Worm (Caenorhabditis elegans) whole organism, L1 larva: Measurements from ENCODE around the gene T01D3.1.

Source experiments
- aly-2 ChIP-seq: fragments of 150-350 bp; optimal IDR thresholded peaks from 2 replicates; lab custom pipeline; 2014; ENCODE audit warnings: missing biosample characterization, missing genetic modification characterization
- ama-1 ChIP-seq: fragments of 150-350 bp; optimal IDR thresholded peaks from 2 replicates; lab custom pipeline; 2014
- elt-2 ChIP-seq: sonication (generic microtip); optimal IDR thresholded peaks from 2 replicates; lab custom pipeline; 2016; ENCODE audit warnings: missing genetic modification characterization, mild to moderate bottlenecking, inconsistent platforms, missing compliant biosample characterization, missing genetic modification reagents
- isw-1 ChIP-seq: fragments of 200-800 bp; sonication (Bioruptor generic); IDR thresholded peaks from 2 replicates; pipeline ENCODE4 v1.3.6; 2022; ENCODE audit warnings: missing genetic modification characterization, missing compliant biosample characterization
- jun-1 ChIP-seq: fragments of 150-350 bp; optimal IDR thresholded peaks from 2 replicates; lab custom pipeline; 2014; ENCODE audit warnings: missing biosample characterization, missing genetic modification reagents, missing genetic modification characterization
- nhr-237 ChIP-seq: fragments of 150-350 bp; optimal IDR thresholded peaks from 2 replicates; lab custom pipeline; 2014; ENCODE audit warnings: missing biosample characterization, missing genetic modification characterization
- nhr-77 ChIP-seq: fragments of 150-350 bp; optimal IDR thresholded peaks from 2 replicates; lab custom pipeline; 2014; ENCODE audit warnings: missing biosample characterization, missing genetic modification characterization
- nhr-90 ChIP-seq: sonication (generic microtip); optimal IDR thresholded peaks from 2 replicates; lab custom pipeline; 2016; ENCODE audit warnings: mild to moderate bottlenecking, missing genetic modification characterization, missing compliant biosample characterization; ENCODE audit not compliant: poor library complexity
- sox-4 ChIP-seq: sonication (generic microtip); optimal IDR thresholded peaks from 2 replicates; lab custom pipeline; 2016; ENCODE audit warnings: missing genetic modification characterization, missing compliant biosample characterization
- vab-15 ChIP-seq: sonication (generic microtip); optimal IDR thresholded peaks from 2 replicates; lab custom pipeline; 2017; ENCODE audit warnings: missing genotype, mild to moderate bottlenecking, missing genetic modification characterization, missing compliant biosample characterization

- TF ChIP-seq nhr-77 (no peak), elt-2 (tag; lab: Kevin White, UChicago) (peak; percentile 24), vab-15 (tag; lab: Kevin White, UChicago) (no peak), nhr-237 (no peak), isw-1 (GFP tag; lab: Robert Waterston, UW) (no peak), sox-4 (no peak), jun-1 (no peak), aly-2 (tag; lab: Kevin White, UChicago) (no peak), ama-1 (no peak), nhr-90 (tag; lab: Kevin White, UChicago) (no peak)
Measured at ce11 chrV:13730762-13731161, 41.1 kb downstream of the T01D3.1 start, which contains the start of gene dct-17.
